Fruit fly (Drosophila melanogaster) Kc167 (cell line): ENCODE data around the gene Jon99Ciii.
"Not testable (repeated sequence)": the region's sequence is repeated elsewhere in the genome, so short reads cannot be mapped to it uniquely, and the experiment has no call there.

Experiments used
- Myc ChIP-seq: fragments of >200 bp; optimal IDR thresholded peaks from 2 replicates; lab custom pipeline; 2017; ENCODE audit warnings: missing external identifiers
- Sin3A ChIP-seq: fragments of >200 bp; optimal IDR thresholded peaks from 2 replicates; lab custom pipeline; 2018; ENCODE audit warnings: missing external identifiers
- h ChIP-seq: fragments of >200 bp; optimal IDR thresholded peaks from 3 replicates; lab custom pipeline; 2018; ENCODE audit warnings: missing external identifiers
- insv ChIP-seq: fragments of >200 bp; optimal IDR thresholded peaks from 3 replicates; lab custom pipeline; 2018; ENCODE audit warnings: missing external identifiers
- psq ChIP-seq: fragments of >200 bp; optimal IDR thresholded peaks from 2 replicates; lab custom pipeline; 2017; ENCODE audit warnings: missing external identifiers
- ttk ChIP-seq: sonication (Bioruptor generic); optimal IDR thresholded peaks from 2 replicates; lab custom pipeline; 2017; ENCODE audit warnings: missing external identifiers

Gene Jon99Ciii

dm6 chr3R:29905164-29905563 lies 16.9 kb upstream of the Jon99Ciii start, which contains the start of gene CG15515:
CG15515 (plus strand) TSS chr3R:29905464.
- TF ChIP-seq ttk (lab: Kevin White, UChicago): no peak
- no peak for TF ChIP-seq h (lab: Kevin White, UChicago)
- TF ChIP-seq insv (lab: Kevin White, UChicago): no peak
- TF ChIP-seq psq (lab: Kevin White, UChicago): no peak
- TF ChIP-seq Sin3A (lab: Kevin White, UChicago): no peak
- no peak for TF ChIP-seq Myc (lab: Kevin White, UChicago)

dm6 chr3R:29907601-29908175 lies 14.3 kb upstream of the Jon99Ciii start, which contains the start of gene CG31036:
CG31036 (plus strand) TSS chr3R:29908107.
- TF ChIP-seq insv (lab: Kevin White, UChicago) (no peak), Myc (lab: Kevin White, UChicago) (no peak), ttk (lab: Kevin White, UChicago) (no peak), Sin3A (lab: Kevin White, UChicago) (no peak), h (lab: Kevin White, UChicago) (no peak), psq (lab: Kevin White, UChicago) (no peak)

dm6 chr3R:29914246-29914645 lies 7.8 kb upstream of the Jon99Ciii start, which contains the start of gene Capa:
Capa (minus strand) TSS chr3R:29914346.
- TF ChIP-seq Myc (lab: Kevin White, UChicago): no peak
- no peak for TF ChIP-seq insv (lab: Kevin White, UChicago)
- TF ChIP-seq psq (lab: Kevin White, UChicago): no peak
- no peak for TF ChIP-seq Sin3A (lab: Kevin White, UChicago)
- TF ChIP-seq ttk (lab: Kevin White, UChicago): no peak
- TF ChIP-seq h (lab: Kevin White, UChicago): no peak

- no peak for TF ChIP-seq Myc (lab: Kevin White, UChicago)
Measured at dm6 chr3R:29920189-29920588, 1.8 kb upstream of the Jon99Ciii start, which contains the start of gene trp. trp (minus strand) TSS chr3R:29920289.

dm6 chr3R:29924515-29924914 lies 2.5 kb downstream of the Jon99Ciii start, which contains the start of gene Jon99Cii:
Jon99Cii (minus strand) TSS chr3R:29924615.
- not testable (repeated sequence) for TF ChIP-seq psq, Myc, ttk (lab: Kevin White, UChicago)

- TF ChIP-seq insv (lab: Kevin White, UChicago) (no peak), h (lab: Kevin White, UChicago) (no peak)
Measured at dm6 chr3R:29926089-29926488, 4.1 kb downstream of the Jon99Ciii start, which contains the start of gene Jon99Ci. Jon99Ci (minus strand) TSS chr3R:29926189.

dm6 chr3R:29926955-29927354 lies 4.9 kb downstream of the Jon99Ciii start, which contains the start of gene CG15522:
CG15522 (plus strand) TSS chr3R:29927255.
- TF ChIP-seq h (lab: Kevin White, UChicago): no peak
- TF ChIP-seq insv (lab: Kevin White, UChicago): no peak
- TF ChIP-seq psq (lab: Kevin White, UChicago): no peak
- no peak for TF ChIP-seq Sin3A (lab: Kevin White, UChicago)
- TF ChIP-seq ttk (lab: Kevin White, UChicago): no peak
- no peak for TF ChIP-seq Myc (lab: Kevin White, UChicago)

- TF ChIP-seq psq (lab: Kevin White, UChicago): no peak
- no peak for TF ChIP-seq Myc (lab: Kevin White, UChicago)
- no peak for TF ChIP-seq ttk (lab: Kevin White, UChicago)
- no peak for TF ChIP-seq h (lab: Kevin White, UChicago)
- no peak for TF ChIP-seq Sin3A (lab: Kevin White, UChicago)
- TF ChIP-seq insv (lab: Kevin White, UChicago): no peak
Measured at dm6 chr3R:29930286-29930685, 8.3 kb downstream of the Jon99Ciii start, which contains the start of gene alpha-Man-Ic. alpha-Man-Ic (minus strand) TSS chr3R:29930386.

- no peak for TF ChIP-seq Sin3A (lab: Kevin White, UChicago)
Measured at dm6 chr3R:29933007-29933464, 11.0 kb downstream of the Jon99Ciii start, which contains the start of the genes Cog7, CG42557 and CG42558. Cog7 (minus strand) TSS chr3R:29933057. CG42557 (plus strand) TSS chr3R:29933287. CG42558 (plus strand) TSS chr3R:29933287.

dm6 chr3R:29935756-29936155 lies 13.7 kb downstream of the Jon99Ciii start, which contains the start of the genes eIF2Balpha and Vps13B:
eIF2Balpha (minus strand) TSS chr3R:29935888.
Vps13B (plus strand) TSS chr3R:29935978.
- TF ChIP-seq ttk (lab: Kevin White, UChicago) (no peak), insv (lab: Kevin White, UChicago) (no peak), h (lab: Kevin White, UChicago) (no peak), psq (lab: Kevin White, UChicago) (no peak), Myc (lab: Kevin White, UChicago) (no peak), Sin3A (lab: Kevin White, UChicago) (no peak)

- TF ChIP-seq insv (lab: Kevin White, UChicago): no peak
- no peak for TF ChIP-seq Myc (lab: Kevin White, UChicago)
- TF ChIP-seq psq (lab: Kevin White, UChicago): no peak
- TF ChIP-seq h (lab: Kevin White, UChicago): no peak
- no peak for TF ChIP-seq Sin3A (lab: Kevin White, UChicago)
- no peak for TF ChIP-seq ttk (lab: Kevin White, UChicago)
Measured at dm6 chr3R:29959329-29959728, 37.3 kb downstream of the Jon99Ciii start.

- TF ChIP-seq h (lab: Kevin White, UChicago) (no peak), Myc (lab: Kevin White, UChicago) (no peak), psq (lab: Kevin White, UChicago) (no peak), Sin3A (lab: Kevin White, UChicago) (no peak), ttk (lab: Kevin White, UChicago) (no peak), insv (lab: Kevin White, UChicago) (no peak)
Measured at dm6 chr3R:29963102-29963501, 41.1 kb downstream of the Jon99Ciii start.
